Worm (Caenorhabditis elegans) whole organism, L4/young adult: ENCODE data around the gene Y73B6BL.14.

Source experiments
- dao-5 ChIP-seq: sonication (generic microtip); optimal IDR thresholded peaks from 2 replicates; lab custom pipeline; 2016; ENCODE audit warnings: missing genotype, missing genetic modification characterization, moderate library complexity, missing compliant biosample characterization
- him-1 ChIP-seq: sonication (generic microtip); optimal IDR thresholded peaks from 2 replicates; lab custom pipeline; 2016; ENCODE audit warnings: missing genotype, missing genetic modification reagents, missing genetic modification characterization, missing compliant biosample characterization

- TF ChIP-seq him-1 (no peak), dao-5 (no peak)
Observed at ce11 chrIV:6303642-6304041, 39.1 kb downstream of the Y73B6BL.14 start, which contains the start of gene srv-25.
